Fruit fly (Drosophila melanogaster): ENCODE measurements around the gene MagR.

Gene MagR

dm6 chrX:15769457-15769856, 35.4 kb downstream of the MagR start, which contains the start of gene CG33172:
TSS of gene CG33172 (plus strand) at chrX:15769664.
- TF ChIP-seq CG8478 (optimal IDR thresholded peaks at IDR 0.05) (no peak), CTCF (optimal IDR thresholded peaks at IDR 0.05) (no peak)

DNA sequence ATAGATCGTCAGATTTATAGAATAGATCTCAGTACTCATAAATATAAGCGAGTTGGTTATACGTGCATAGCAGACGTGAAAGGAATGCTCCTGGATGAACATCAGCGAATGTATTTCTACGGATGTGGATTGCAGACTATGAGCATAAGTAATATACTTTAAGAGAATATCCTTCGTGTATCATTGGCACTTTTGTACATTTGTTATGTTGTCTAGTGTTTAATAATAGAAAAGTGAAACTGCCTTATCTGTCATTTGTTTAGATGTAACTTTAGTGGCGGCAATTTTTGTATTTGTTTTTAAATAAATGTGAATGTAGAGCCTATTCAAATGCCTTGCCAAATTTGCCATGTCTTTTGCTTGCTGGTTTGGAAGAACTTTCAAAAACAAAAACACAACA, 38.6 kb downstream of the MagR start, which contains the start of gene CG43672:
TSS of gene CG43672 (plus strand) at position 301 of the 400 bp plus-strand sequence.
- no peak for TF ChIP-seq CTCF (optimal IDR thresholded peaks at IDR 0.05)
- no peak for TF ChIP-seq CG8478 (optimal IDR thresholded peaks at IDR 0.05)

- no peak for TF ChIP-seq CG8478 (optimal IDR thresholded peaks at IDR 0.05)
Measured at dm6 chrX:15778846-15779245, 44.8 kb downstream of the MagR start, which contains the start of gene CG43673. TSS of gene CG43673 (plus strand) at chrX:15779146.

- TF ChIP-seq CG8478 (optimal IDR thresholded peaks at IDR 0.05) (no peak), CTCF (optimal IDR thresholded peaks at IDR 0.05) (no peak)
Measured at dm6 chrX:15783610-15784009, 49.5 kb downstream of the MagR start, which contains the start of gene Efhc1.1. TSS of gene Efhc1.1 (minus strand) at chrX:15783710.
